Worm (Caenorhabditis elegans) whole organism, early embryonic: Measurements from ENCODE around the gene F46H5.7.

Experiments used
- F13C5.2 ChIP-seq: sonication (generic microtip); optimal IDR thresholded peaks from 2 replicates; lab custom pipeline; 2017; ENCODE audit warnings: mild to moderate bottlenecking, missing genetic modification characterization, inconsistent platforms, missing compliant biosample characterization
- ama-1 ChIP-seq: fragments of 150-350 bp; optimal IDR thresholded peaks from 2 replicates; lab custom pipeline; 2014
- ceh-13 ChIP-seq: fragments of 200-800 bp; sonication (Bioruptor generic); optimal IDR thresholded peaks from 2 replicates; lab custom pipeline; 2018; ENCODE audit warnings: mild to moderate bottlenecking, missing genetic modification characterization, missing compliant biosample characterization
- ets-7 ChIP-seq: sonication (generic microtip); optimal IDR thresholded peaks from 2 replicates; lab custom pipeline; 2016; ENCODE audit warnings: missing genotype, missing genetic modification characterization, missing compliant biosample characterization
- flt-1 ChIP-seq: fragments of 200-800 bp; sonication (Bioruptor generic); IDR thresholded peaks from 2 replicates; pipeline ENCODE4 v1.3.6; 2022; ENCODE audit warnings: missing genetic modification characterization, missing compliant biosample characterization
- hmg-4 ChIP-seq: fragments of 200-800 bp; sonication (Bioruptor generic); optimal IDR thresholded peaks from 2 replicates; lab custom pipeline; 2018; ENCODE audit warnings: mild to moderate bottlenecking, missing genetic modification characterization, missing compliant biosample characterization
- hnd-1 ChIP-seq: sonication (generic microtip); optimal IDR thresholded peaks from 2 replicates; lab custom pipeline; 2016; ENCODE audit warnings: missing genetic modification characterization, missing compliant biosample characterization
- scrt-1 ChIP-seq: fragments of 200-800 bp; sonication (Bioruptor generic); IDR thresholded peaks from 2 replicates; pipeline ENCODE4 v1.3.6; 2022; ENCODE audit warnings: missing genetic modification characterization, missing compliant biosample characterization
- tbx-11 ChIP-seq: fragments of 200-800 bp; sonication (Bioruptor generic); IDR thresholded peaks from 2 replicates; pipeline ENCODE4 v1.3.6; 2022; ENCODE audit warnings: missing genetic modification characterization, missing compliant biosample characterization
- tra-4 ChIP-seq: sonication (generic microtip); optimal IDR thresholded peaks from 2 replicates; lab custom pipeline; 2017; ENCODE audit warnings: missing genetic modification characterization, missing compliant biosample characterization

DNA sequence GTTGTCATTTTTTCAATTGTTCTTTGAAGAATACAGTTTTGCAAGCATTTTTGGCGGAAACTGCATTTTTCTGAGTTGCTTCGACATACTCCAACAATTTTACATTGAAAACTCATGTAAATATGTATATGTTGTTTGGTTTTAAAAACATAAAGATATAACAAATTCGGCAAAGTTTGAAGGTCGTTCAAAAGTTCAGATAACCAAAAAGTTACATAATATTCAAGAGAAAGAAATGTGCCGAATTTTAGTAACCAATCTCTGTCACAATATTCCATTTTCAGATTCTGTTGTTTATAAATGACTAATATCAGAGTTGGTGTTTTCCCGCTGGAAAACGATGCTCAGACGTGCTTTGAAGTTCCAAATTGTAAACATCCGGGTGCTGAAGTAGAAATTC, 36.4 kb downstream of the F46H5.7 start, which contains the start of gene ZK867.2:
- no peak for TF ChIP-seq flt-1 (GFP tag; lab: Robert Waterston, UW)
- no peak for TF ChIP-seq ama-1 (lab: Kevin White, UChicago)
- no peak for TF ChIP-seq F13C5.2 (tag; lab: Kevin White, UChicago)
- no peak for TF ChIP-seq scrt-1 (GFP tag; lab: Robert Waterston, UW)
- TF ChIP-seq ets-7 (tag; lab: Kevin White, UChicago), result no peak
- no peak for TF ChIP-seq hnd-1 (tag; lab: Kevin White, UChicago)
- no peak for TF ChIP-seq ceh-13
- TF ChIP-seq tra-4, result no peak
- TF ChIP-seq hmg-4 (GFP tag; lab: Kevin White, UChicago), result no peak
- TF ChIP-seq tbx-11 (GFP tag; lab: Robert Waterston, UW), result no peak
